Worm (Caenorhabditis elegans): ENCODE measurements around the gene ZC513.3.

ZC513.3 gene

DNA sequence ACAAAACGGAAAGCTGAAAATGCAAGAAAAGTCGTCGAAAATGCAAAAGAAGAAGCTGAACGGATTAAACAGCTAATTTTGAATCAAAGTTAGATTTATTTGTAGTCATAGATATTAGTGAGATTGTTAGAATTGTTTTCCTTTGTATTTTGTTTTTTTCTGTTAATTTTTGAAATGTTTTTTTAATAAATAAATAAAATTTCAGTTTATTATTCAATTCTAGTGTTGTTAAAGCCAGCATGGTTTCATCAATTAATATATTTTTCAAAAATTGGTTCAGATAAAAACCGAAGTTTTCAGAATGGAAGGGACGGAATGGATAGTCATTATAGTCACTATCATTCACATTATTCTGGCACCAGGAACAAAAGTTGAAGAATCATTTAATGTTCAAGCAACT, 12.0 kb upstream of the ZC513.3 start, which contains the start of gene algn-12:
TSS of gene algn-12 (plus strand) at position 301 of the 400 bp plus-strand sequence.
- no peak for TF ChIP-seq F10B5.3 (tag; optimal IDR thresholded peaks at IDR 0.05)
- TF ChIP-seq ceh-62 (tag; optimal IDR thresholded peaks at IDR 0.05), result no peak
- no peak for TF ChIP-seq daf-12 (tag; optimal IDR thresholded peaks at IDR 0.05)
- no peak for TF ChIP-seq lsy-2 (tag; optimal IDR thresholded peaks at IDR 0.05)

- TF ChIP-seq nhr-111 (GFP tag; optimal IDR thresholded peaks at IDR 0.05) (no peak), ztf-11 (tag; optimal IDR thresholded peaks at IDR 0.05) (no peak), fkh-10 (GFP tag; optimal IDR thresholded peaks at IDR 0.05) (no peak)
These were observed 10.9 kb upstream of the ZC513.3 start, which contains the start of gene ZC513.14 for ce11 chrV:8035947-8036346. Gene ZC513.14, minus strand, starts transcription at chrV:8036047.

- TF ChIP-seq tag-97 (GFP tag; IDR thresholded peaks at IDR 0.05) (no peak), nhr-28 (tag; optimal IDR thresholded peaks at IDR 0.05) (no peak), ceh-20 (GFP tag; IDR thresholded peaks at IDR 0.05) (no peak), gei-8 (GFP tag; optimal IDR thresholded peaks at IDR 0.05) (no peak), mep-1 (tag; optimal IDR thresholded peaks at IDR 0.05) (peak; percentile 79), nhr-11 (tag; optimal IDR thresholded peaks at IDR 0.05) (no peak), Y105C5A.15 (GFP tag; IDR thresholded peaks at IDR 0.05) (no peak), daf-8 (GFP tag; IDR thresholded peaks at IDR 0.05) (no peak), dpl-1 (GFP tag; optimal IDR thresholded peaks at IDR 0.05) (no peak), hlh-11 (tag; optimal IDR thresholded peaks at IDR 0.05) (peak; percentile 15), mxl-2 (GFP tag; conservative IDR thresholded peaks at IDR 0.05) (no peak), vab-7 (GFP tag; IDR thresholded peaks at IDR 0.05) (no peak), set-16 (GFP tag; IDR thresholded peaks at IDR 0.05) (no peak), tra-1 (GFP tag; IDR thresholded peaks at IDR 0.05) (peak; percentile 19; the same call in 1 of the 2 replicates), lim-7 (GFP tag; IDR thresholded peaks at IDR 0.05) (no peak), lsy-2 (tag; optimal IDR thresholded peaks at IDR 0.05) (peak in 1 of 2 experiments; percentile 47), duxl-1 (tag; optimal IDR thresholded peaks at IDR 0.05; ENCODE audit: poor library complexity) (peak; percentile 83), dve-1 (tag; optimal IDR thresholded peaks at IDR 0.05; ENCODE audit: insufficient read depth) (peak; percentile 16), nhr-25 (tag; optimal IDR thresholded peaks at IDR 0.05; ENCODE audit: borderline replicate concordance, insufficient read depth) (peak; percentile 85), mes-2 (tag; optimal IDR thresholded peaks at IDR 0.05; ENCODE audit: poor library complexity, severe bottlenecking) (peak; percentile 0), F10B5.3 (tag; optimal IDR thresholded peaks at IDR 0.05) (no peak), lin-1 (GFP tag; IDR thresholded peaks at IDR 0.05) (peak; percentile 52; the same call in 1 of the 2 replicates), attf-4 (tag; optimal IDR thresholded peaks at IDR 0.05) (peak; percentile 30), aha-1 (tag) (peak; percentile 52), ceh-28 (tag; optimal IDR thresholded peaks at IDR 0.05) (no peak), nhr-76 (tag; optimal IDR thresholded peaks at IDR 0.05) (no peak), hmg-1.1 (GFP tag; IDR thresholded peaks at IDR 0.05) (no peak), nhr-42 (GFP tag; IDR thresholded peaks at IDR 0.05) (no peak), spr-1 (tag; optimal IDR thresholded peaks at IDR 0.05) (peak; percentile 61), madf-9 (GFP tag; conservative IDR thresholded peaks at IDR 0.05) (no peak), T26A8.4 (GFP tag; IDR thresholded peaks at IDR 0.05) (peak; percentile 57; the same call in 1 of the 2 replicates), mdl-1 (tag; optimal IDR thresholded peaks at IDR 0.05) (no peak), zfp-3 (GFP tag; conservative IDR thresholded peaks at IDR 0.05) (peak; percentile 82; the same call in 1 of the 2 replicates), lin-13 (GFP tag; optimal IDR thresholded peaks at IDR 0.05) (no peak), nhr-111 (GFP tag; optimal IDR thresholded peaks at IDR 0.05) (peak; percentile 24), nhr-102 (tag; optimal IDR thresholded peaks at IDR 0.05) (peak; percentile 44), pha-4 (GFP tag; IDR thresholded peaks at IDR 0.05) (0 out of 2 replicates have a peak, but pooled peaks have one; percentile 9), pha-4 (tag; optimal IDR thresholded peaks at IDR 0.05) (no peak), F49E8.2 (tag; optimal IDR thresholded peaks at IDR 0.05; ENCODE audit: borderline replicate concordance) (no peak)
These were observed 7.7 kb upstream of the ZC513.3 start for ce11 chrV:8039085-8039525.
